Fruit fly (Drosophila melanogaster) whole organism, prepupa: ENCODE data around the gene CG14961.
A peak's percentile ranks its signal among the peaks of the same experiment; 100 is the strongest.

Source experiments
- Blimp-1 ChIP-seq: fragments of 200-800 bp; sonication (Bioruptor generic); optimal IDR thresholded peaks from 3 replicates; lab custom pipeline; 2017; ENCODE audit warnings: missing biosample characterization, missing genetic modification characterization, mild to moderate bottlenecking, moderate library complexity, missing genetic modification reagents
- CG10669 ChIP-seq: fragments of 200-800 bp; sonication (Bioruptor generic); optimal IDR thresholded peaks from 3 replicates; lab custom pipeline; 2018; ENCODE audit warnings: missing biosample characterization, mild to moderate bottlenecking, missing genetic modification characterization, moderate library complexity
- CG11294 ChIP-seq: fragments of 200-800 bp; sonication (Bioruptor generic); IDR thresholded peaks from 2 replicates; pipeline ENCODE4 v1.3.6; 2022; ENCODE audit warnings: missing biosample characterization, missing genetic modification characterization
- CG11762 ChIP-seq: fragments of 200-800 bp; sonication (Bioruptor generic); optimal IDR thresholded peaks from 3 replicates; lab custom pipeline; 2016; ENCODE audit warnings: missing biosample characterization, missing genetic modification characterization; ENCODE audit not compliant: insufficient read depth
- CG11902 ChIP-seq: fragments of 200-800 bp; sonication (Bioruptor generic); optimal IDR thresholded peaks from 3 replicates; lab custom pipeline; 2016; ENCODE audit warnings: missing biosample characterization, missing genetic modification characterization
- CG15336 ChIP-seq: fragments of 200-800 bp; sonication (Bioruptor generic); IDR thresholded peaks from 2 replicates; pipeline ENCODE4 v1.3.6; 2022; ENCODE audit warnings: missing biosample characterization, missing genetic modification characterization
- CG1621 ChIP-seq: fragments of 200-800 bp; sonication (Bioruptor generic); optimal IDR thresholded peaks from 3 replicates; lab custom pipeline; 2018; ENCODE audit warnings: missing biosample characterization, mild to moderate bottlenecking, missing genetic modification characterization
- CG3032 ChIP-seq: fragments of 200-800 bp; optimal IDR thresholded peaks from 2 replicates; lab custom pipeline; 2019; ENCODE audit warnings: missing biosample characterization, mild to moderate bottlenecking, missing genetic modification characterization, moderate library complexity
- CG34406 ChIP-seq: fragments of 200-800 bp; sonication (Bioruptor generic); optimal IDR thresholded peaks from 3 replicates; lab custom pipeline; 2016; ENCODE audit warnings: missing biosample characterization, missing genetic modification characterization
- CG3919 ChIP-seq: fragments of 200-800 bp; sonication (Bioruptor generic); optimal IDR thresholded peaks from 3 replicates; lab custom pipeline; 2016; ENCODE audit warnings: missing biosample characterization, missing genetic modification characterization
- CG4318 ChIP-seq: fragments of 200-800 bp; sonication (Bioruptor generic); optimal IDR thresholded peaks from 3 replicates; lab custom pipeline; 2017; ENCODE audit warnings: missing biosample characterization, mild to moderate bottlenecking, missing genetic modification characterization
- CG6163 ChIP-seq: fragments of 200-800 bp; sonication (Bioruptor generic); IDR thresholded peaks from 3 replicates; pipeline ENCODE4 v1.3.6; 2022; ENCODE audit warnings: missing biosample characterization, missing genetic modification characterization
- CG6276 ChIP-seq: fragments of 200-800 bp; sonication (Bioruptor generic); optimal IDR thresholded peaks from 2 replicates; lab custom pipeline; 2017; ENCODE audit warnings: missing biosample characterization, mild to moderate bottlenecking, missing genetic modification characterization
- CG6792 ChIP-seq: fragments of 200-800 bp; sonication (Bioruptor generic); optimal IDR thresholded peaks from 3 replicates; lab custom pipeline; 2016; ENCODE audit warnings: missing biosample characterization, missing genetic modification characterization
- CG6854 ChIP-seq: fragments of 200-800 bp; sonication (Bioruptor generic); optimal IDR thresholded peaks from 2 replicates; lab custom pipeline; 2017; ENCODE audit warnings: missing biosample characterization, mild to moderate bottlenecking, missing genetic modification characterization
- CG8119 ChIP-seq: fragments of 200-800 bp; sonication (Bioruptor generic); IDR thresholded peaks from 3 replicates; pipeline ENCODE4 v1.3.6; 2022; ENCODE audit warnings: missing biosample characterization, missing genetic modification characterization
- CG8319 ChIP-seq: fragments of 200-800 bp; sonication (Bioruptor generic); optimal IDR thresholded peaks from 3 replicates; lab custom pipeline; 2016; ENCODE audit warnings: missing biosample characterization, missing genetic modification characterization
- CG9139 ChIP-seq: fragments of 200-800 bp; sonication (Bioruptor generic); optimal IDR thresholded peaks from 3 replicates; lab custom pipeline; 2017; ENCODE audit warnings: missing biosample characterization, mild to moderate bottlenecking, missing genetic modification characterization
- Eip75B ChIP-seq: fragments of 200-800 bp; sonication (Bioruptor generic); optimal IDR thresholded peaks from 3 replicates; lab custom pipeline; 2016; ENCODE audit warnings: missing biosample characterization, missing genetic modification characterization
- Eip78C ChIP-seq: fragments of 200-800 bp; sonication (Bioruptor generic); peaks from one replicate; lab custom pipeline; 2016; ENCODE audit warnings: missing biosample characterization, missing genetic modification characterization
- Eip93F ChIP-seq: fragments of 200-800 bp; sonication (Bioruptor generic); optimal IDR thresholded peaks from 2 replicates; lab custom pipeline; 2016; ENCODE audit warnings: missing biosample characterization, mild to moderate bottlenecking, missing genetic modification characterization
- Ets21C ChIP-seq: fragments of 200-800 bp; sonication (Bioruptor generic); optimal IDR thresholded peaks from 3 replicates; lab custom pipeline; 2016; ENCODE audit warnings: missing biosample characterization, missing genetic modification characterization
- Hr39 ChIP-seq: fragments of 200-800 bp; sonication (Bioruptor generic); optimal IDR thresholded peaks from 2 replicates; lab custom pipeline; 2016; ENCODE audit warnings: missing biosample characterization, missing genetic modification characterization
- Hr4 ChIP-seq: fragments of 200-800 bp; sonication (Bioruptor generic); optimal IDR thresholded peaks from 3 replicates; lab custom pipeline; 2016; ENCODE audit warnings: missing biosample characterization, missing genetic modification characterization
- Lpt ChIP-seq: fragments of 200-800 bp; sonication (Bioruptor generic); optimal IDR thresholded peaks from 3 replicates; lab custom pipeline; 2016; ENCODE audit warnings: missing biosample characterization, missing genetic modification characterization
- Met ChIP-seq: fragments of 200-800 bp; sonication (Bioruptor generic); optimal IDR thresholded peaks from 3 replicates; lab custom pipeline; 2016; ENCODE audit warnings: missing biosample characterization, missing genetic modification characterization
- OdsH ChIP-seq: fragments of 200-800 bp; sonication (Bioruptor generic); optimal IDR thresholded peaks from 3 replicates; lab custom pipeline; 2016; ENCODE audit warnings: missing biosample characterization, missing genetic modification characterization
- Smox ChIP-seq: fragments of 200-800 bp; sonication (Bioruptor generic); optimal IDR thresholded peaks from 3 replicates; lab custom pipeline; 2016; ENCODE audit warnings: missing biosample characterization, missing genetic modification characterization
- Sox102F ChIP-seq: fragments of 200-800 bp; sonication (Bioruptor generic); optimal IDR thresholded peaks from 2 replicates; lab custom pipeline; 2016; ENCODE audit warnings: missing biosample characterization, mild to moderate bottlenecking, missing genetic modification characterization
- Sox14 ChIP-seq: fragments of 200-800 bp; sonication (Bioruptor generic); optimal IDR thresholded peaks from 3 replicates; lab custom pipeline; 2016; ENCODE audit warnings: missing biosample characterization, missing genetic modification characterization
- Sox15 ChIP-seq: fragments of 200-800 bp; sonication (Bioruptor generic); optimal IDR thresholded peaks from 3 replicates; lab custom pipeline; 2016; ENCODE audit warnings: missing biosample characterization, missing genetic modification characterization
- achi ChIP-seq: fragments of 200-800 bp; sonication (Bioruptor generic); optimal IDR thresholded peaks from 3 replicates; lab custom pipeline; 2016; ENCODE audit warnings: missing biosample characterization, missing genetic modification characterization
- acj6 ChIP-seq: fragments of 200-800 bp; sonication (Bioruptor generic); optimal IDR thresholded peaks from 3 replicates; lab custom pipeline; 2016; ENCODE audit warnings: missing biosample characterization, missing genetic modification characterization
- cyc ChIP-seq: fragments of 200-800 bp; sonication (Bioruptor generic); optimal IDR thresholded peaks from 3 replicates; lab custom pipeline; 2016; ENCODE audit warnings: missing biosample characterization, missing genetic modification characterization
- dac ChIP-seq: fragments of 200-800 bp; sonication (Bioruptor generic); optimal IDR thresholded peaks from 2 replicates; lab custom pipeline; 2017; ENCODE audit warnings: missing biosample characterization, mild to moderate bottlenecking, missing genetic modification characterization
- dsx ChIP-seq: fragments of 200-800 bp; optimal IDR thresholded peaks from 3 replicates; lab custom pipeline; 2019; ENCODE audit warnings: missing biosample characterization, mild to moderate bottlenecking, missing genetic modification characterization, moderate library complexity; ENCODE audit not compliant: poor library complexity, severe bottlenecking
- eg ChIP-seq: fragments of 200-800 bp; sonication (Bioruptor generic); IDR thresholded peaks from 3 replicates; pipeline ENCODE4 v1.3.6; 2022; ENCODE audit warnings: missing biosample characterization, missing genetic modification characterization
- esn ChIP-seq: fragments of 200-800 bp; sonication (Bioruptor generic); optimal IDR thresholded peaks from 2 replicates; lab custom pipeline; 2016; ENCODE audit warnings: missing biosample characterization, mild to moderate bottlenecking, missing genetic modification characterization, moderate library complexity
- fd59A ChIP-seq: fragments of 200-800 bp; sonication (Bioruptor generic); optimal IDR thresholded peaks from 2 replicates; lab custom pipeline; 2017; ENCODE audit warnings: missing biosample characterization, mild to moderate bottlenecking, missing genetic modification characterization, missing genetic modification reagents
- fkh ChIP-seq: fragments of 200-800 bp; sonication (Bioruptor generic); optimal IDR thresholded peaks from 3 replicates; lab custom pipeline; 2017; ENCODE audit warnings: missing biosample characterization, mild to moderate bottlenecking, missing genetic modification characterization, moderate library complexity
- lz ChIP-seq: fragments of 200-800 bp; sonication (Bioruptor generic); optimal IDR thresholded peaks from 3 replicates; lab custom pipeline; 2016; ENCODE audit warnings: missing biosample characterization, missing genetic modification characterization
- net ChIP-seq: fragments of 200-800 bp; sonication (Bioruptor generic); optimal IDR thresholded peaks from 3 replicates; lab custom pipeline; 2016; ENCODE audit warnings: missing biosample characterization, missing genetic modification characterization
- pdm3 ChIP-seq: fragments of 200-800 bp; sonication (Bioruptor generic); optimal IDR thresholded peaks from 3 replicates; lab custom pipeline; 2016; ENCODE audit warnings: missing biosample characterization, missing genetic modification characterization
- salr ChIP-seq, 2 experiments: fragments of 200-800 bp; sonication (Bioruptor generic); optimal IDR thresholded peaks; 3 replicates each; lab custom pipeline; 2016 to 2018; ENCODE audit warnings: missing biosample characterization in 2 of 2, missing genetic modification characterization in 2 of 2, mild to moderate bottlenecking in 1 of 2
- ss ChIP-seq, 2 experiments: fragments of 200-800 bp; sonication (Bioruptor generic); optimal IDR thresholded peaks; 2 replicates in 1 of 2; 3 replicates in 1 of 2; lab custom pipeline; 2017 to 2018; ENCODE audit warnings: mild to moderate bottlenecking in 2 of 2, missing biosample characterization in 2 of 2, missing genetic modification characterization in 2 of 2, moderate library complexity in 1 of 2
- topi ChIP-seq: fragments of 200-800 bp; sonication (Bioruptor generic); optimal IDR thresholded peaks from 3 replicates; lab custom pipeline; 2016; ENCODE audit warnings: missing biosample characterization, missing genetic modification characterization
- vri ChIP-seq: fragments of 200-800 bp; sonication (Bioruptor generic); optimal IDR thresholded peaks from 3 replicates; lab custom pipeline; 2016; ENCODE audit warnings: missing biosample characterization, mild to moderate bottlenecking, missing genetic modification characterization

The CG14961 gene

dm6 chr3L:3342307-3342940 is 12.6 kb downstream of the CG14961 start (continued):
- peak; percentile 46 for TF ChIP-seq fd59A (GFP tag; lab: Kevin White, UChicago)
- peak; percentile 61 for TF ChIP-seq CG34406
- peak; percentile 25 for TF ChIP-seq Hr4
- peak; percentile 35 for TF ChIP-seq CG11902 (GFP tag; lab: Kevin White, UChicago)
- no peak for TF ChIP-seq Lpt (GFP tag; lab: Kevin White, UChicago)
- peak; percentile 15 for TF ChIP-seq CG8319 (GFP tag; lab: Kevin White, UChicago)
- peak; percentile 60; the same call in 2 of the 3 replicates for TF ChIP-seq CG6163 (GFP tag; lab: Robert Waterston, UW)
- peak; percentile 72 for TF ChIP-seq Eip93F (GFP tag; lab: Kevin White, UChicago)
- TF ChIP-seq Sox14 (GFP tag; lab: Kevin White, UChicago): peak; percentile 77
- no peak for TF ChIP-seq CG6276
- peak; percentile 67 for TF ChIP-seq cyc
- TF ChIP-seq net: peak; percentile 69
- peak; percentile 53 for TF ChIP-seq CG11762 (GFP tag; lab: Kevin White, UChicago)
- no peak for TF ChIP-seq fkh (GFP tag; lab: Kevin White, UChicago)
- TF ChIP-seq, all 60 proteins: peak for 51

dm6 chr3L:3343260-3343659 is 13.4 kb downstream of the CG14961 start:
- TF ChIP-seq Sox102F (GFP tag; lab: Kevin White, UChicago): peak; percentile 70
- peak; percentile 7 for TF ChIP-seq CG6276
- peak; percentile 88 for TF ChIP-seq Smox
- TF ChIP-seq CG8119 (GFP tag; lab: Robert Waterston, UW): no peak; the same call in 2 of the 3 replicates
- TF ChIP-seq CG3032: peak; percentile 6
- peak; percentile 8 to 13 for TF ChIP-seq ss (GFP tag; optimal IDR thresholded peaks at IDR 0.05; lab: Kevin White, UChicago)
- peak; percentile 82 for TF ChIP-seq lz (GFP tag; lab: Kevin White, UChicago)
- TF ChIP-seq dac: no peak
- TF ChIP-seq Lpt (GFP tag; lab: Kevin White, UChicago): no peak
- TF ChIP-seq CG10669 (GFP tag; lab: Kevin White, UChicago): peak; percentile 8
- TF ChIP-seq Eip75B (GFP tag; lab: Kevin White, UChicago): peak; percentile 69
- peak; percentile 75 for TF ChIP-seq Hr39
- TF ChIP-seq Eip78C (GFP tag; lab: Kevin White, UChicago): peak; percentile 91
- TF ChIP-seq cyc: peak; percentile 74
- TF ChIP-seq CG11294 (GFP tag; lab: Robert Waterston, UW): no peak
- peak; percentile 49 for TF ChIP-seq Sox15 (GFP tag; lab: Kevin White, UChicago)
- TF ChIP-seq acj6 (GFP tag; lab: Kevin White, UChicago): peak; percentile 82
- TF ChIP-seq net: peak; percentile 63
- TF ChIP-seq salr (GFP tag; optimal IDR thresholded peaks at IDR 0.05; lab: Kevin White, UChicago): peak in 1 of 2 experiments; percentile 58
- peak; percentile 54 for TF ChIP-seq CG11762 (GFP tag; lab: Kevin White, UChicago)
- peak; percentile 65 for TF ChIP-seq Blimp-1 (GFP tag; lab: Kevin White, UChicago)
- peak; percentile 55 for TF ChIP-seq vri (GFP tag; lab: Kevin White, UChicago)
- TF ChIP-seq CG6792 (GFP tag; lab: Kevin White, UChicago): peak; percentile 83
- TF ChIP-seq CG3919 (GFP tag; lab: Kevin White, UChicago): peak; percentile 70
- TF ChIP-seq CG15336 (GFP tag; lab: Robert Waterston, UW): peak; percentile 42
- TF ChIP-seq CG6854 (GFP tag; lab: Kevin White, UChicago): peak; percentile 33
- peak; percentile 17 for TF ChIP-seq dsx
- TF ChIP-seq pdm3: peak; percentile 68
- TF ChIP-seq CG11902 (GFP tag; lab: Kevin White, UChicago): peak; percentile 54
- TF ChIP-seq Sox14 (GFP tag; lab: Kevin White, UChicago): peak; percentile 66
- peak; percentile 86 for TF ChIP-seq topi (GFP tag; lab: Kevin White, UChicago)
- TF ChIP-seq CG4318: peak; percentile 7
- TF ChIP-seq CG6163 (GFP tag; lab: Robert Waterston, UW): no peak
- TF ChIP-seq esn (GFP tag; lab: Kevin White, UChicago): peak; percentile 93
- TF ChIP-seq CG34406: peak; percentile 85
- peak; percentile 75 for TF ChIP-seq OdsH
- no peak for TF ChIP-seq eg (GFP tag; lab: Robert Waterston, UW)
- TF ChIP-seq CG9139: no peak
- peak; percentile 80 for TF ChIP-seq achi (GFP tag; lab: Kevin White, UChicago)
- no peak for TF ChIP-seq fd59A (GFP tag; lab: Kevin White, UChicago)
- TF ChIP-seq Met (GFP tag; lab: Kevin White, UChicago): peak; percentile 90
- TF ChIP-seq CG1621 (tag; lab: Kevin White, UChicago): no peak
- peak; percentile 62 for TF ChIP-seq Ets21C (GFP tag; lab: Kevin White, UChicago)
